Worm (Caenorhabditis elegans): ENCODE results near the gene C08F8.3.

C08F8.3 gene

DNA sequence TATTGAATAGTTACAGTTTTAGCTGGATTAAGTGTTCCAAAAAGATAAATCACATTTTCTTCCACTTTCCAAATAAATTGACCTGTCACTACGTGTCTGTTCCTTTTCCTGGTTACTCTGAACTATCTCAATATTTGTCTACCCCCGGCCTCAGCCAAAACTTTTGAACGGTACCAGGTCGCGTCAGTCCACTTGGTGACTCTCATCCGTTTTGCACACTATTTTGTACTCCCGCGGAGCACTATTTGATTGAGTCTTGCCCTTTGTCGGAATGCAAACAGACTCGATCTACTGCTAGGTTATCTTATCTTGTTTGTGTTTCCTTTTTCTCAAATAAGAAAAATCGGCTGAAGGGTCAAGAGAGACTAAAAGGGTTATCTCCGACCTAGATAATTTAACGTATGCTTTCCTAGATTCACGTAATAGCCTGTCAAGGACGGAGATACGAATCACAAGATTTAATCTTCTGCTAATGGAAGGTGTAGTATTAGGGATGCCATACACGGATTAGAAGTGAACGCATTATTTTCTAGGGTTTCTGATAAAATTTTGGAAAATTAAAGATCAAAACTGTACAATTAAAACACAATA lies 34.8 kb upstream of the C08F8.3 start:
- TF ChIP-seq mml-1 (tag; optimal IDR thresholded peaks at IDR 0.05) (no peak), tbx-2 (tag; optimal IDR thresholded peaks at IDR 0.05) (no peak), eor-1 (tag; optimal IDR thresholded peaks at IDR 0.05) (no peak), pqm-1 (tag; optimal IDR thresholded peaks at IDR 0.05) (no peak), unc-39 (tag; optimal IDR thresholded peaks at IDR 0.05) (no peak), nhr-77 (tag; optimal IDR thresholded peaks at IDR 0.05) (no peak), ceh-16 (tag; optimal IDR thresholded peaks at IDR 0.05) (no peak), aly-2 (tag; optimal IDR thresholded peaks at IDR 0.05) (no peak), zag-1 (tag; optimal IDR thresholded peaks at IDR 0.05) (no peak), nhr-237 (tag; optimal IDR thresholded peaks at IDR 0.05) (no peak), lsy-12 (tag; optimal IDR thresholded peaks at IDR 0.05) (no peak), elt-3 (tag; optimal IDR thresholded peaks at IDR 0.05) (peak in 1 of 3 experiments; percentile 29), nfya-1 (tag; optimal IDR thresholded peaks at IDR 0.05; ENCODE audit: insufficient read depth) (peak; percentile 5), ZK546.5 (tag; optimal IDR thresholded peaks at IDR 0.05) (no peak), nhr-25 (tag; optimal IDR thresholded peaks at IDR 0.05) (peak; percentile 58), nhr-43 (tag; optimal IDR thresholded peaks at IDR 0.05; ENCODE audit: poor library complexity, severe bottlenecking) (no peak), egl-5 (tag; optimal IDR thresholded peaks at IDR 0.05) (no peak), ama-1 (optimal IDR thresholded peaks at IDR 0.05) (peak; percentile 36), ztf-4 (tag; optimal IDR thresholded peaks at IDR 0.05) (no peak), egl-27 (tag; optimal IDR thresholded peaks at IDR 0.05) (no peak), mdl-1 (tag; optimal IDR thresholded peaks at IDR 0.05) (no peak), ceh-28 (tag; optimal IDR thresholded peaks at IDR 0.05) (no peak), lin-39 (tag; optimal IDR thresholded peaks at IDR 0.05) (no peak), ceh-82 (tag; optimal IDR thresholded peaks at IDR 0.05) (no peak), fkh-2 (tag; optimal IDR thresholded peaks at IDR 0.05) (no peak), unc-62 (GFP tag; optimal IDR thresholded peaks at IDR 0.05) (no peak), pha-4 (tag; optimal IDR thresholded peaks at IDR 0.05) (peak; percentile 76), nhr-28 (tag; optimal IDR thresholded peaks at IDR 0.05) (no peak), elt-2 (tag; optimal IDR thresholded peaks at IDR 0.05) (no peak), elt-1 (tag; optimal IDR thresholded peaks at IDR 0.05) (peak; percentile 92), nhr-11 (tag; optimal IDR thresholded peaks at IDR 0.05) (no peak), nhr-23 (tag; optimal IDR thresholded peaks at IDR 0.05) (peak; percentile 82), skn-1 (tag; optimal IDR thresholded peaks at IDR 0.05) (no peak)

DNA sequence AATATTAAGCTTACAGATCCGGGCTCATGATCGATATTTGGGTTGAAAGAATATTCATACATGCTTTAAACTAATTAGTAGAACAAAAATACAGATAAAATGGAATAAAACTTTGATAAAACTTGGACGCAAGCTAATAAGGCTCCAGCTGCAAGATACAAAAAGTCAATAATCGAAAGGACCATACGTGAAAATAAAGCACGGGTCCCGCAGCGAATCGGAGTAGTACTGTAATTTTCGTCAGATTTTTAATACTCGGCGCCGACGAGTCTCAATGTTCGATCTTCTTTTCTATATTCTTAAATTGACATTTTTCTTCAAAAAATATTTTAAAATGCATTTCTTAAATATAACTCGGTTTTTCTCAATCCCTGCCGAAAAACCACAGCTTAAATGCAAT lies 30.2 kb upstream of the C08F8.3 start, which contains the start of gene spo-11:
spo-11 (minus strand) TSS at position 189 of the 400 bp plus-strand sequence.
- TF ChIP-seq fos-1 (tag; optimal IDR thresholded peaks at IDR 0.05) (no peak), nfya-1 (tag; optimal IDR thresholded peaks at IDR 0.05; ENCODE audit: insufficient read depth) (no peak), lin-39 (tag; optimal IDR thresholded peaks at IDR 0.05) (no peak), R02D3.7 (tag; optimal IDR thresholded peaks at IDR 0.05) (no peak), zag-1 (tag; optimal IDR thresholded peaks at IDR 0.05) (no peak), lsy-12 (tag; optimal IDR thresholded peaks at IDR 0.05) (no peak), ceh-9 (tag; optimal IDR thresholded peaks at IDR 0.05) (no peak), eor-1 (tag; optimal IDR thresholded peaks at IDR 0.05) (no peak)

ce11 chrIV:11125200-11125599 lies 29.6 kb upstream of the C08F8.3 start:
- TF ChIP-seq lin-15B (tag; optimal IDR thresholded peaks at IDR 0.05) (peak; percentile 67), unc-62 (GFP tag; optimal IDR thresholded peaks at IDR 0.05) (no peak), unc-39 (tag; optimal IDR thresholded peaks at IDR 0.05) (no peak), nhr-25 (tag; optimal IDR thresholded peaks at IDR 0.05) (peak; percentile 42), hmg-11 (tag; optimal IDR thresholded peaks at IDR 0.05) (peak; percentile 64), nfya-1 (tag; optimal IDR thresholded peaks at IDR 0.05; ENCODE audit: insufficient read depth) (peak; percentile 100), nhr-23 (tag; optimal IDR thresholded peaks at IDR 0.05) (peak; percentile 55), elt-2 (tag; optimal IDR thresholded peaks at IDR 0.05) (peak; percentile 18), egl-27 (tag; optimal IDR thresholded peaks at IDR 0.05) (no peak), lin-39 (tag; optimal IDR thresholded peaks at IDR 0.05) (peak; percentile 50), pha-4 (tag; optimal IDR thresholded peaks at IDR 0.05) (peak; percentile 38), lsy-12 (tag; optimal IDR thresholded peaks at IDR 0.05) (peak; percentile 27)

All from whole organism, L3 larva.